Worm (Caenorhabditis elegans): ENCODE results near the gene Y43F8B.11.

Y43F8B.11 gene

ce11 chrV:19467574-19467973 lies 2.9 kb upstream of the Y43F8B.11 start, which contains the start of gene Y43F8B.23:
Gene Y43F8B.23 (minus strand): TSS chrV:19467648.
- TF ChIP-seq fkh-6 (tag; optimal IDR thresholded peaks at IDR 0.05) = no peak
- TF ChIP-seq pha-4 (tag; optimal IDR thresholded peaks at IDR 0.05) = no peak
- TF ChIP-seq tbx-7 (tag; optimal IDR thresholded peaks at IDR 0.05) = no peak
- TF ChIP-seq lim-6 (tag; optimal IDR thresholded peaks at IDR 0.05) = no peak
- no peak for TF ChIP-seq che-1 (tag; optimal IDR thresholded peaks at IDR 0.05)
- no peak for TF ChIP-seq ceh-24 (tag; optimal IDR thresholded peaks at IDR 0.05)
- TF ChIP-seq pqm-1 (tag; optimal IDR thresholded peaks at IDR 0.05) = no peak
- no peak for TF ChIP-seq elt-4 (tag; optimal IDR thresholded peaks at IDR 0.05)
- TF ChIP-seq hlh-8 (tag; optimal IDR thresholded peaks at IDR 0.05) = no peak
- no peak for TF ChIP-seq ceh-22 (tag; optimal IDR thresholded peaks at IDR 0.05)
- no peak for TF ChIP-seq ceh-2 (tag; optimal IDR thresholded peaks at IDR 0.05)
- TF ChIP-seq unc-86 (tag; optimal IDR thresholded peaks at IDR 0.05) = no peak
- no peak for TF ChIP-seq mec-3 (tag; optimal IDR thresholded peaks at IDR 0.05; ENCODE audit: borderline replicate concordance)
- no peak for TF ChIP-seq ceh-6 (GFP tag; optimal IDR thresholded peaks at IDR 0.05)
- no peak for TF ChIP-seq sox-2 (GFP tag; IDR thresholded peaks at IDR 0.05)
- TF ChIP-seq ztf-16 (tag; optimal IDR thresholded peaks at IDR 0.05) = no peak
- TF ChIP-seq ceh-19 (GFP tag; optimal IDR thresholded peaks at IDR 0.05) = no peak

ce11 chrV:19468083-19468482 lies 2.4 kb upstream of the Y43F8B.11 start, which contains the start of gene Y43F8B.12:
Gene Y43F8B.12 (plus strand): TSS chrV:19468383.
- TF ChIP-seq ets-4 (tag; optimal IDR thresholded peaks at IDR 0.05) (no peak), ceh-34 (tag; optimal IDR thresholded peaks at IDR 0.05) (no peak)

DNA sequence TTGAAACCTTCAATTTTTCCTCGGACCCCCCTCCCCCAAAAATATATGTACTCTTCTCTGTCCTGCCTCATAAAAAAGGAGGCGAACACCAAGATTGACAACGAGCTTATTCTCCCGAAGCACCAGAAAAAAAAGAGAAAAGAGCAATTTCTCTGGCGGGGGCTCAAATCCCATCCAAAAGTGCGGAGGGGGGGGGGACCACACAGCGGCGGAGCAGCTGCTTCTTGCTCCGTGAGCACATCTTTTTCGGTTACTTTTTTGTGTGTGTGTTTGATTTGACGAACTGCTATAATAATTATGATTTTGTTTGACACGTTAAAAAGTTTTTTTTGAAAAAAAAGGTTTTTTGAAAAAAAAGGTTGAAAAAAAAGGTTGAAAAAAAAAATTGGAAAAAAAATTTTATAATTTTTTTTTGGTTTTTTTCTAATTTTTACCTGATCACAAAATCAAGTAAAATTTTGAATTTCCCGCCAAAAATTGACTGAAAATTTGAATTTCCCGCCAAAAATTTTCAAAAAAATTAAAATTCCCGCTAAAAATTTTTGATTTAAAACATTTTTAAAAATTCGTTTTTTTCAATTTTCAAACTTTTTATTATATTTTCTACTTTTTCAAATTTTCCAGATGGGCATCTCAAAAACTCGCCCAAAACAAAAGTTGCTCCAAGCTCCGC lies 3.5 kb downstream of the Y43F8B.11 start, which contains the start of gene Y43F8B.10:
Gene Y43F8B.10 (plus strand): TSS at position 623 of the 673 bp plus-strand sequence.
- no peak for TF ChIP-seq unc-3 (GFP tag; conservative IDR thresholded peaks at IDR 0.05)
- TF ChIP-seq unc-3 (tag; optimal IDR thresholded peaks at IDR 0.05) = no peak
- TF ChIP-seq ceh-9 (tag; optimal IDR thresholded peaks at IDR 0.05) = no peak
- no peak for TF ChIP-seq zip-5 (tag; optimal IDR thresholded peaks at IDR 0.05)
- no peak for TF ChIP-seq syd-9 (tag; optimal IDR thresholded peaks at IDR 0.05)
- no peak for TF ChIP-seq lin-11 (tag; optimal IDR thresholded peaks at IDR 0.05)
- no peak for TF ChIP-seq ceh-48 (tag; optimal IDR thresholded peaks at IDR 0.05)
- TF ChIP-seq unc-42 (tag; optimal IDR thresholded peaks at IDR 0.05) = no peak
- TF ChIP-seq dve-1 (tag; optimal IDR thresholded peaks at IDR 0.05) = no peak
- no peak for TF ChIP-seq fax-1 (tag; optimal IDR thresholded peaks at IDR 0.05)
- TF ChIP-seq hlh-6 (tag; optimal IDR thresholded peaks at IDR 0.05) = no peak
- no peak for TF ChIP-seq tbx-2 (tag; optimal IDR thresholded peaks at IDR 0.05)
- no peak for TF ChIP-seq ceh-22 (tag; optimal IDR thresholded peaks at IDR 0.05)
- TF ChIP-seq tbx-7 (tag; optimal IDR thresholded peaks at IDR 0.05) = no peak
- no peak for TF ChIP-seq hlh-8 (tag; optimal IDR thresholded peaks at IDR 0.05)
- no peak for TF ChIP-seq sdc-2 (tag; optimal IDR thresholded peaks at IDR 0.05)
- no peak for TF ChIP-seq pros-1 (tag; optimal IDR thresholded peaks at IDR 0.05)
- no peak for TF ChIP-seq ceh-2 (tag; optimal IDR thresholded peaks at IDR 0.05)

- TF ChIP-seq ceh-45 (GFP tag; IDR thresholded peaks at IDR 0.05) (no peak), K02D7.2 (tag; optimal IDR thresholded peaks at IDR 0.05) (no peak), unc-55 (GFP tag; optimal IDR thresholded peaks at IDR 0.05) (no peak), che-1 (tag; optimal IDR thresholded peaks at IDR 0.05) (no peak), sox-2 (GFP tag; IDR thresholded peaks at IDR 0.05) (no peak)
Observed at ce11 chrV:19477302-19477701, 6.8 kb downstream of the Y43F8B.11 start.

All from whole organism, late embryonic.